Worm (Caenorhabditis elegans) whole organism, midembryonic: ENCODE measurements around the gene ift-43.

ENCODE experiments used
- T22C8.4 ChIP-seq: fragments of 200-800 bp; sonication (Bioruptor generic); IDR thresholded peaks from 2 replicates; pipeline ENCODE4 v1.3.6; 2022; ENCODE audit warnings: missing genetic modification characterization, missing compliant biosample characterization
- tab-1 ChIP-seq: fragments of 200-800 bp; sonication (Bioruptor generic); IDR thresholded peaks from 2 replicates; pipeline ENCODE4 v1.3.6; 2022; ENCODE audit warnings: missing genetic modification characterization, missing compliant biosample characterization
- ztf-23 ChIP-seq: fragments of 200-800 bp; sonication (Bioruptor generic); IDR thresholded peaks from 2 replicates; pipeline ENCODE4 v1.3.6; 2022; ENCODE audit warnings: missing genetic modification reagents, missing genetic modification characterization, missing compliant biosample characterization
- ztf-29 ChIP-seq: fragments of 200-800 bp; sonication (Bioruptor generic); IDR thresholded peaks from 2 replicates; pipeline ENCODE4 v1.3.6; 2022; ENCODE audit warnings: missing genetic modification reagents, missing genetic modification characterization, missing compliant biosample characterization

ce11 chrII:5648272-5648671 is 12.3 kb downstream of the ift-43 start, which contains the start of gene ddl-1:
- no peak for TF ChIP-seq tab-1 (GFP tag; lab: Robert Waterston, UW)
- no peak for TF ChIP-seq ztf-23 (GFP tag; lab: Robert Waterston, UW)
- no peak for TF ChIP-seq T22C8.4 (GFP tag; lab: Robert Waterston, UW)
- no peak for TF ChIP-seq ztf-29
